Worm (Caenorhabditis elegans) whole organism, late embryonic: ENCODE data around the gene best-19.

Experiments used
- C08G9.2 ChIP-seq: sonication (generic microtip); optimal IDR thresholded peaks from 2 replicates; lab custom pipeline; 2016; ENCODE audit warnings: mild to moderate bottlenecking, missing genetic modification characterization, moderate library complexity, missing compliant biosample characterization
- F13H6.1 ChIP-seq: sonication (generic microtip); optimal IDR thresholded peaks from 2 replicates; lab custom pipeline; 2016; ENCODE audit warnings: missing genetic modification characterization, missing compliant biosample characterization
- ama-1 ChIP-seq: fragments of 150-350 bp; optimal IDR thresholded peaks from 2 replicates; lab custom pipeline; 2014
- ceh-14 ChIP-seq: sonication (generic microtip); optimal IDR thresholded peaks from 2 replicates; lab custom pipeline; 2016; ENCODE audit warnings: missing genotype, missing genetic modification characterization, missing compliant biosample characterization
- ceh-18 ChIP-seq: sonication (generic microtip); optimal IDR thresholded peaks from 2 replicates; lab custom pipeline; 2016; ENCODE audit warnings: missing genetic modification characterization, missing compliant biosample characterization
- ceh-2 ChIP-seq: sonication (generic microtip); optimal IDR thresholded peaks from 2 replicates; lab custom pipeline; 2016; ENCODE audit warnings: missing genotype, missing genetic modification characterization, missing compliant biosample characterization
- ceh-22 ChIP-seq: sonication (generic microtip); optimal IDR thresholded peaks from 2 replicates; lab custom pipeline; 2017; ENCODE audit warnings: missing biosample characterization, missing genetic modification characterization
- ceh-45 ChIP-seq: fragments of 200-800 bp; sonication (Bioruptor generic); IDR thresholded peaks from 2 replicates; pipeline ENCODE4 v1.3.6; 2022; ENCODE audit warnings: missing genetic modification reagents, missing genetic modification characterization, missing compliant biosample characterization
- ceh-9 ChIP-seq: sonication (generic microtip); optimal IDR thresholded peaks from 2 replicates; lab custom pipeline; 2016; ENCODE audit warnings: mild to moderate bottlenecking, missing genetic modification characterization, inconsistent platforms, missing compliant biosample characterization
- che-1 ChIP-seq: sonication (generic microtip); optimal IDR thresholded peaks from 2 replicates; lab custom pipeline; 2016; ENCODE audit warnings: mild to moderate bottlenecking, missing genetic modification characterization, missing compliant biosample characterization
- elt-2 ChIP-seq: sonication (generic microtip); optimal IDR thresholded peaks from 2 replicates; lab custom pipeline; 2016; ENCODE audit warnings: missing genetic modification reagents, missing genetic modification characterization, missing compliant biosample characterization
- ets-4 ChIP-seq: sonication (generic microtip); optimal IDR thresholded peaks from 2 replicates; lab custom pipeline; 2016; ENCODE audit warnings: missing genetic modification characterization, missing compliant biosample characterization
- eyg-1 ChIP-seq: sonication (generic microtip); optimal IDR thresholded peaks from 2 replicates; lab custom pipeline; 2016; ENCODE audit warnings: missing genotype, missing genetic modification characterization, missing compliant biosample characterization
- fkh-10 ChIP-seq: fragments of 150-350 bp; optimal IDR thresholded peaks from 2 replicates; lab custom pipeline; 2014; ENCODE audit warnings: missing biosample characterization, missing genetic modification reagents, missing genetic modification characterization
- gmeb-2 ChIP-seq: sonication (generic microtip); optimal IDR thresholded peaks from 2 replicates; lab custom pipeline; 2016; ENCODE audit warnings: missing genetic modification characterization, inconsistent platforms, missing compliant biosample characterization
- hlh-15 ChIP-seq: sonication (generic microtip); optimal IDR thresholded peaks from 2 replicates; lab custom pipeline; 2016; ENCODE audit warnings: missing genetic modification characterization, missing compliant biosample characterization
- hlh-30 ChIP-seq: sonication (generic microtip); optimal IDR thresholded peaks from 2 replicates; lab custom pipeline; 2017; ENCODE audit warnings: antibody characterized with exemption, missing genetic modification characterization, missing compliant biosample characterization; ENCODE audit not compliant: insufficient read depth
- hlh-8 ChIP-seq: sonication (generic microtip); optimal IDR thresholded peaks from 2 replicates; lab custom pipeline; 2016; ENCODE audit warnings: missing genotype, missing genetic modification characterization, missing compliant biosample characterization
- lin-11 ChIP-seq: fragments of 200-800 bp; sonication (Bioruptor generic); optimal IDR thresholded peaks from 2 replicates; lab custom pipeline; 2018; ENCODE audit warnings: mild to moderate bottlenecking, missing genetic modification characterization, missing compliant biosample characterization
- nhr-11 ChIP-seq: fragments of 150-350 bp; optimal IDR thresholded peaks from 2 replicates; lab custom pipeline; 2014; ENCODE audit warnings: missing biosample characterization, missing genetic modification characterization
- nhr-232 ChIP-seq: sonication (generic microtip); optimal IDR thresholded peaks from 2 replicates; lab custom pipeline; 2016; ENCODE audit warnings: missing genetic modification characterization, missing compliant biosample characterization
- odd-2 ChIP-seq: sonication (generic microtip); optimal IDR thresholded peaks from 2 replicates; lab custom pipeline; 2017; ENCODE audit warnings: antibody characterized with exemption, mild to moderate bottlenecking, missing genetic modification characterization, missing compliant biosample characterization
- pag-3 ChIP-seq: sonication (generic microtip); optimal IDR thresholded peaks from 2 replicates; lab custom pipeline; 2016; ENCODE audit warnings: missing compliant biosample characterization, missing genetic modification characterization, borderline replicate concordance
- pat-9 ChIP-seq: fragments of 200-800 bp; sonication (Bioruptor generic); optimal IDR thresholded peaks from 2 replicates; lab custom pipeline; 2018; ENCODE audit warnings: mild to moderate bottlenecking, missing genetic modification characterization, moderate library complexity, missing compliant biosample characterization
- pha-4 ChIP-seq: fragments of 150-350 bp; optimal IDR thresholded peaks from 2 replicates; lab custom pipeline; 2018; ENCODE audit warnings: missing biosample characterization, missing genetic modification reagents, missing genetic modification characterization
- pqm-1 ChIP-seq: sonication (generic microtip); optimal IDR thresholded peaks from 2 replicates; lab custom pipeline; 2016; ENCODE audit warnings: missing genetic modification characterization, missing compliant biosample characterization
- ref-2 ChIP-seq: sonication (generic microtip); optimal IDR thresholded peaks from 2 replicates; lab custom pipeline; 2016; ENCODE audit warnings: missing genetic modification characterization, missing compliant biosample characterization
- sdc-2 ChIP-seq: sonication (generic microtip); optimal IDR thresholded peaks from 2 replicates; lab custom pipeline; 2016; ENCODE audit warnings: missing genotype, missing genetic modification characterization, missing compliant biosample characterization
- sox-2 ChIP-seq: fragments of 200-800 bp; sonication (Bioruptor generic); IDR thresholded peaks from 2 replicates; pipeline ENCODE4 v1.3.6; 2022; ENCODE audit warnings: missing genetic modification reagents, missing genetic modification characterization, missing compliant biosample characterization
- sox-4 ChIP-seq: sonication (generic microtip); optimal IDR thresholded peaks from 2 replicates; lab custom pipeline; 2017; ENCODE audit warnings: mild to moderate bottlenecking, missing genetic modification characterization, inconsistent platforms, missing compliant biosample characterization
- tbx-2 ChIP-seq: sonication (generic microtip); optimal IDR thresholded peaks from 2 replicates; lab custom pipeline; 2016; ENCODE audit warnings: missing genetic modification characterization, missing compliant biosample characterization
- unc-3 ChIP-seq, 2 experiments: fragments of 200-800 bp in 1 of 2; sonication (Bioruptor generic) in 1 of 2; sonication (generic microtip) in 1 of 2; conservative IDR thresholded peaks in 1 of 2; optimal IDR thresholded peaks in 1 of 2; 2 replicates each; pipeline versions ENCODE4 v1.3.6 to Lab custom; 2016 to 2022; ENCODE audit warnings: missing compliant biosample characterization in 2 of 2, missing genetic modification characterization in 2 of 2, missing genetic modification reagents in 1 of 2
- zip-5 ChIP-seq: sonication (generic microtip); optimal IDR thresholded peaks from 2 replicates; lab custom pipeline; 2016; ENCODE audit warnings: missing genetic modification characterization, missing compliant biosample characterization
- ztf-16 ChIP-seq: sonication (generic microtip); optimal IDR thresholded peaks from 2 replicates; lab custom pipeline; 2017; ENCODE audit warnings: missing genetic modification characterization, missing compliant biosample characterization

Gene best-19

DNA sequence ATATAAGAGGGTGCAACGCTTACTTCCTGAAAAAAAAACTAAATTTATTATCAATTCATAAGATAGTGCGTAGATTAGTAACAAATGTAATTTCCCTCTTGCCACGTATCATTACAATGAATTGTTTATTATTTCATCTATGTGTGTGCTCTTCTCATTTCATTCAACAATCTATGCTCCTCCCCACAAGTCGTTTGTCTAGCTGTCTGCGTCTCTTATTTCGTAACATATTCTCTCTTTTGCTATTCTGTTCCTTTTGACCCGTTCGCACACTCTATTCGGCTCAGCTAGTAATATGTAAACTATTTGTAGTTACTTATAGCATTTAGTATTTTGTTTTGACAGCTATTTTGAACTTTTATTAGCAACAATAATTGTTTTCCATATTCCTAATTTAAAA, 1.4 kb upstream of the best-19 start:
- no peak for TF ChIP-seq fkh-10
- TF ChIP-seq pqm-1 (tag; lab: Kevin White, UChicago) = no peak
- TF ChIP-seq elt-2 (tag; lab: Kevin White, UChicago) = no peak
- no peak for TF ChIP-seq lin-11 (tag; lab: Kevin White, UChicago)
- TF ChIP-seq ama-1 (lab: Kevin White, UChicago) = no peak
- TF ChIP-seq ztf-16 (tag; lab: Kevin White, UChicago) = no peak
- no peak for TF ChIP-seq sox-4 (tag; lab: Kevin White, UChicago)
- no peak for TF ChIP-seq che-1 (tag; lab: Kevin White, UChicago)
- no peak for TF ChIP-seq sox-2 (GFP tag; lab: Robert Waterston, UW)
- TF ChIP-seq hlh-30 (tag; lab: Kevin White, UChicago) = no peak
- no peak for TF ChIP-seq ceh-18

- no peak for TF ChIP-seq hlh-15 (tag; lab: Kevin White, UChicago)
- no peak for TF ChIP-seq odd-2 (tag; lab: Kevin White, UChicago)
- TF ChIP-seq sdc-2 (tag; lab: Kevin White, UChicago) = no peak
- no peak for TF ChIP-seq ceh-14 (tag; lab: Kevin White, UChicago)
- no peak for TF ChIP-seq ceh-18
- no peak for TF ChIP-seq pag-3
- no peak for TF ChIP-seq ceh-2 (tag; lab: Kevin White, UChicago)
Observed at ce11 chrIV:288027-288426, 4.6 kb downstream of the best-19 start, which contains the start of gene T21D12.14. Gene T21D12.14 (minus strand): TSS chrIV:288127.

DNA sequence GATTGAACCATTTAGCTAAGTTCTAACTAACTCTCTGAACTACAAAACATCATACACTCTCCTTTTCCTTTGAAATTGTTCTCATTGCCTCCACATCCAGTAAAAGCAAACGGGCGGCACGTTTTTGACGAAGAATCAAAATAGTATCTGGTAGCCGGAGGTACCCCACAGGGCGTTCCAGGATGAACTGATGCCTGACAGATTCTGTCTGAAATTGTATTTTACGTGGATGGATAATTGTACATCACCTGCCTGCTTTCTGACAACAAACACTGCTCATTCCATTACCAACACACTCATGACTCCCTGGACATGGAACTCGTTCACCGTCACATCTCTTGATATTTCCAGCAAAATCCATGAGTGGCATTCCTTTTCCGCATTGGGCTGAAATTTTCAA, 6.9 kb downstream of the best-19 start:
- TF ChIP-seq pag-3 (no peak), ceh-9 (tag; lab: Kevin White, UChicago) (no peak), ceh-22 (no peak), ref-2 (tag; lab: Kevin White, UChicago) (no peak), pha-4 (tag; lab: Kevin White, UChicago) (no peak), ceh-45 (GFP tag; lab: Robert Waterston, UW) (no peak), ets-4 (tag; lab: Kevin White, UChicago) (no peak), pat-9 (tag; lab: Kevin White, UChicago) (no peak), nhr-11 (tag; lab: Kevin White, UChicago) (no peak), zip-5 (tag; lab: Kevin White, UChicago) (no peak), tbx-2 (tag; lab: Kevin White, UChicago) (no peak)

ce11 chrIV:291356-291755, 7.9 kb downstream of the best-19 start, which contains the start of gene T21D12.7:
Gene T21D12.7 (minus strand): TSS chrIV:291456.
- TF ChIP-seq hlh-8 (tag; lab: Kevin White, UChicago) (no peak), unc-3 (GFP tag; conservative IDR thresholded peaks at IDR 0.05; lab: Robert Waterston, UW) (no peak), unc-3 (tag; optimal IDR thresholded peaks at IDR 0.05; lab: Kevin White, UChicago) (no peak), nhr-11 (tag; lab: Kevin White, UChicago) (no peak), C08G9.2 (tag; lab: Kevin White, UChicago) (no peak), sox-2 (GFP tag; lab: Robert Waterston, UW) (no peak), zip-5 (tag; lab: Kevin White, UChicago) (no peak), pag-3 (no peak), gmeb-2 (tag; lab: Kevin White, UChicago) (no peak), nhr-232 (tag; lab: Kevin White, UChicago) (no peak), eyg-1 (tag; lab: Kevin White, UChicago) (no peak)

DNA sequence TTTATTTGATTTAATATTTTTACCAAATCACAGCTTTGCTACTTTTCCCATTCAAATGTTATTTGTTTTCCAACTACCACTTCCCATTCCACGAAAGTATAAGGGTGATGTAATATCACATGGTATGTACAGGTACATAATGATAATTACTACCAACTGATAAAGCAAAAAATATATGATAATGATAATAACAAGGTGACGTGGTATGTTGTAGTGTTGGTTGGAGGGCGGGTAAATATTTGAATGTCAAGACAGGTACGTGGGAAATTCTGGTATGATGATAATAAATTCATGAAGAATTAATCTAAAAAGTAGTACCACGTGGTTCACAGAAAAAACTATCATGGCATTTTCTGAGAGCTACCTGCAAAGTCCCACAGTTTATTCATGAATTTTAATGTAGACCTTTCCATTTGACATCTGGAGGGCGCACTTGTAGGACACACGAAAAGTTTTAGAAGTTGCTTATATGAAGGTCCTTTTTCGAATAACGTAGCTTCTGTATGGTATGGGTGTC, 8.5 kb downstream of the best-19 start:
- no peak for TF ChIP-seq gmeb-2 (tag; lab: Kevin White, UChicago)
- TF ChIP-seq pqm-1 (tag; lab: Kevin White, UChicago) = peak; percentile 18
- no peak for TF ChIP-seq F13H6.1
- no peak for TF ChIP-seq ceh-45 (GFP tag; lab: Robert Waterston, UW)
- no peak for TF ChIP-seq eyg-1 (tag; lab: Kevin White, UChicago)
- peak; percentile 95 for TF ChIP-seq elt-2 (tag; lab: Kevin White, UChicago)
